Fruit fly (Drosophila melanogaster): ENCODE results near the gene CG10600.
A peak's percentile ranks its signal among the peaks of the same experiment; 100 is the strongest.

Gene CG10600

dm6 chr2L:18818397-18818796 is 21.1 kb downstream of the CG10600 start:
- no peak for TF ChIP-seq rgr (GFP tag; optimal IDR thresholded peaks at IDR 0.05)
- peak; percentile 64 for TF ChIP-seq Myc (optimal IDR thresholded peaks at IDR 0.05)

dm6 chr2L:18815194-18815593 is 24.3 kb downstream of the CG10600 start:
- TF ChIP-seq Vsx2 (GFP tag; optimal IDR thresholded peaks at IDR 0.05; ENCODE audit: partially characterized antibody), result no peak
- no peak for TF ChIP-seq br (GFP tag; optimal IDR thresholded peaks at IDR 0.05)
- no peak for TF ChIP-seq Abd-B (GFP tag; optimal IDR thresholded peaks at IDR 0.05)
- TF ChIP-seq Jra (GFP tag; optimal IDR thresholded peaks at IDR 0.05), result no peak
- TF ChIP-seq jim (GFP tag; optimal IDR thresholded peaks at IDR 0.05), result no peak
- TF ChIP-seq CG32264 (GFP tag; optimal IDR thresholded peaks at IDR 0.05), result no peak

dm6 chr2L:18812755-18813154 is 26.7 kb downstream of the CG10600 start:
- no peak for TF ChIP-seq woc (GFP tag; optimal IDR thresholded peaks at IDR 0.05)
- no peak for TF ChIP-seq brk (GFP tag; optimal IDR thresholded peaks at IDR 0.05)
- no peak for TF ChIP-seq Rel (GFP tag; optimal IDR thresholded peaks at IDR 0.05)
- TF ChIP-seq Rel (tag; optimal IDR thresholded peaks at IDR 0.05), result no peak
- TF ChIP-seq Dfd (GFP tag; optimal IDR thresholded peaks at IDR 0.05), result no peak
- no peak for TF ChIP-seq Hnf4 (GFP tag; optimal IDR thresholded peaks at IDR 0.05)
- TF ChIP-seq rgr (GFP tag; optimal IDR thresholded peaks at IDR 0.05), result no peak
- TF ChIP-seq dl (GFP tag; optimal IDR thresholded peaks at IDR 0.05; ENCODE audit: insufficient read depth in 1 of 2, partially characterized antibody in 2 of 2), result no peak
- TF ChIP-seq Sp1 (GFP tag; optimal IDR thresholded peaks at IDR 0.05), result no peak
- TF ChIP-seq Mio (GFP tag; optimal IDR thresholded peaks at IDR 0.05), result no peak
- TF ChIP-seq ey (GFP tag; optimal IDR thresholded peaks at IDR 0.05), result no peak
- no peak for TF ChIP-seq Dif (GFP tag; optimal IDR thresholded peaks at IDR 0.05; ENCODE audit: partially characterized antibody)

- no peak for TF ChIP-seq Sp1 (GFP tag; optimal IDR thresholded peaks at IDR 0.05)
- TF ChIP-seq h (GFP tag; optimal IDR thresholded peaks at IDR 0.05), result no peak
- no peak for TF ChIP-seq GATAd (GFP tag; optimal IDR thresholded peaks at IDR 0.05)
- no peak for TF ChIP-seq dmrt93B (GFP tag; optimal IDR thresholded peaks at IDR 0.05)
- no peak for TF ChIP-seq Rel (GFP tag; optimal IDR thresholded peaks at IDR 0.05)
- TF ChIP-seq Rel (tag; optimal IDR thresholded peaks at IDR 0.05), result no peak
- no peak for TF ChIP-seq usp (GFP tag; optimal IDR thresholded peaks at IDR 0.05)
- no peak for TF ChIP-seq Hr78 (GFP tag; optimal IDR thresholded peaks at IDR 0.05)
- no peak for TF ChIP-seq ey (GFP tag; optimal IDR thresholded peaks at IDR 0.05)
- no peak for TF ChIP-seq woc (GFP tag; optimal IDR thresholded peaks at IDR 0.05)
- TF ChIP-seq Jra (GFP tag; optimal IDR thresholded peaks at IDR 0.05), result no peak
- TF ChIP-seq CG9705 (GFP tag; optimal IDR thresholded peaks at IDR 0.05), result no peak
- no peak for TF ChIP-seq Dif (GFP tag; optimal IDR thresholded peaks at IDR 0.05; ENCODE audit: partially characterized antibody)
- TF ChIP-seq Hr83 (GFP tag; optimal IDR thresholded peaks at IDR 0.05; ENCODE audit: poor library complexity, severe bottlenecking), result no peak
- no peak for TF ChIP-seq Dfd (GFP tag; optimal IDR thresholded peaks at IDR 0.05)
- no peak for TF ChIP-seq N (GFP tag; optimal IDR thresholded peaks at IDR 0.05)
- no peak for TF ChIP-seq pan (optimal IDR thresholded peaks at IDR 0.05)
- no peak for TF ChIP-seq sage (GFP tag; optimal IDR thresholded peaks at IDR 0.05)
- no peak for TF ChIP-seq Vsx2 (GFP tag; optimal IDR thresholded peaks at IDR 0.05; ENCODE audit: partially characterized antibody)
These were observed 27.1 kb downstream of the CG10600 start, which contains the start of the genes CG17325 and CG42305 for dm6 chr2L:18812348-18812747. Gene CG17325, plus strand, starts transcription at chr2L:18812648. Gene CG42305, plus strand, starts transcription at chr2L:18812648.

- TF ChIP-seq Dfd (GFP tag; optimal IDR thresholded peaks at IDR 0.05) (no peak), CrebA (GFP tag; optimal IDR thresholded peaks at IDR 0.05; ENCODE audit: borderline replicate concordance) (no peak), sv (GFP tag; optimal IDR thresholded peaks at IDR 0.05) (no peak), OdsH (GFP tag; optimal IDR thresholded peaks at IDR 0.05) (no peak), Sp1 (GFP tag; optimal IDR thresholded peaks at IDR 0.05) (peak; percentile 27), Hr78 (GFP tag; optimal IDR thresholded peaks at IDR 0.05) (no peak), br (GFP tag; optimal IDR thresholded peaks at IDR 0.05) (no peak), pan (optimal IDR thresholded peaks at IDR 0.05) (peak; percentile 34), dsf (GFP tag; optimal IDR thresholded peaks at IDR 0.05; ENCODE audit: borderline replicate concordance) (no peak), HLH106 (tag; optimal IDR thresholded peaks at IDR 0.05) (peak; percentile 41), Dif (GFP tag; optimal IDR thresholded peaks at IDR 0.05; ENCODE audit: partially characterized antibody) (peak; percentile 2), Vsx2 (GFP tag; optimal IDR thresholded peaks at IDR 0.05; ENCODE audit: partially characterized antibody) (no peak), dmrt93B (GFP tag; optimal IDR thresholded peaks at IDR 0.05) (no peak)
These were observed 28.4 kb downstream of the CG10600 start, which contains the start of the genes CG10570 and CG42502 for dm6 chr2L:18810960-18811642. Gene CG10570, minus strand, starts transcription at chr2L:18811252. Gene CG42502, minus strand, starts transcription at chr2L:18811252.
